Fruit fly (Drosophila melanogaster): ENCODE measurements around the gene Ets21C.

The Ets21C gene

dm6 chr2L:568030-568429, 15.3 kb upstream of the Ets21C start, which contains the start of the genes Nle and Sf3b1 (continued):
- TF ChIP-seq onecut (GFP tag; IDR thresholded peaks at IDR 0.05) (0 out of 2 replicates have a peak, but pooled peaks have one; percentile 16), oc (tag; optimal IDR thresholded peaks at IDR 0.05) (no peak), CG7928 (GFP tag; optimal IDR thresholded peaks at IDR 0.05) (peak; percentile 4), CG17385 (GFP tag; optimal IDR thresholded peaks at IDR 0.05) (no peak), CG14860 (GFP tag; IDR thresholded peaks at IDR 0.05; ENCODE audit: partially characterized antibody) (peak; percentile 93), h (optimal IDR thresholded peaks at IDR 0.05) (no peak), Med (GFP tag) (peak; percentile 89), CG11398 (GFP tag; optimal IDR thresholded peaks at IDR 0.05) (no peak), Dad (GFP tag; optimal IDR thresholded peaks at IDR 0.05) (peak; percentile 10), fd102C (GFP tag; optimal IDR thresholded peaks at IDR 0.05) (no peak), pan (optimal IDR thresholded peaks at IDR 0.05) (no peak), pan (GFP tag; optimal IDR thresholded peaks at IDR 0.05 in 1 of 2, IDR thresholded peaks at IDR 0.05 in 1 of 2) (peak in 1 of 2 experiments; percentile 34), pum (GFP tag; optimal IDR thresholded peaks at IDR 0.05) (peak; percentile 13), CG6854 (GFP tag; optimal IDR thresholded peaks at IDR 0.05) (no peak), phol (tag; optimal IDR thresholded peaks at IDR 0.05) (peak; percentile 77), Taf1 (GFP tag; IDR thresholded peaks at IDR 0.05) (no peak), CG30403 (GFP tag; optimal IDR thresholded peaks at IDR 0.05) (peak; percentile 72), Dip3 (GFP tag; optimal IDR thresholded peaks at IDR 0.05) (peak; percentile 38), B-H1 (GFP tag; IDR thresholded peaks at IDR 0.05) (no peak), CG14965 (GFP tag; optimal IDR thresholded peaks at IDR 0.05; ENCODE audit: borderline replicate concordance) (no peak), btn (GFP tag; optimal IDR thresholded peaks at IDR 0.05) (no peak), CG11085 (GFP tag; IDR thresholded peaks at IDR 0.05) (no peak), Atf6 (GFP tag; IDR thresholded peaks at IDR 0.05) (peak; percentile 31; the same call in 1 of the 2 replicates), Opbp (GFP tag; IDR thresholded peaks at IDR 0.05; ENCODE audit: partially characterized antibody) (peak; percentile 88), ara (GFP tag; IDR thresholded peaks at IDR 0.05) (no peak), CG32532 (GFP tag; IDR thresholded peaks at IDR 0.05) (peak; percentile 68), CG8388 (GFP tag; optimal IDR thresholded peaks at IDR 0.05) (no peak), bab2 (GFP tag; optimal IDR thresholded peaks at IDR 0.05) (no peak), CG8924 (tag; optimal IDR thresholded peaks at IDR 0.05) (peak; percentile 52), CG7271 (tag; optimal IDR thresholded peaks at IDR 0.05) (peak; percentile 7), ato (GFP tag; IDR thresholded peaks at IDR 0.05; ENCODE audit: partially characterized antibody) (peak; percentile 70), CG7963 (GFP tag; IDR thresholded peaks at IDR 0.05; ENCODE audit: partially characterized antibody) (peak; percentile 48; the same call in 1 of the 3 replicates), CG1602 (GFP tag; optimal IDR thresholded peaks at IDR 0.05) (peak; percentile 27), chif (GFP tag; optimal IDR thresholded peaks at IDR 0.05) (peak in 1 of 2 experiments; percentile 37), CG10959 (GFP tag; IDR thresholded peaks at IDR 0.05) (no peak), jumu (GFP tag; optimal IDR thresholded peaks at IDR 0.05) (peak; percentile 37), pzg (GFP tag; optimal IDR thresholded peaks at IDR 0.05) (peak; percentile 92), gcm2 (GFP tag; optimal IDR thresholded peaks at IDR 0.05) (no peak), Bteb2 (GFP tag; optimal IDR thresholded peaks at IDR 0.05) (peak; percentile 0), CG5180 (GFP tag; optimal IDR thresholded peaks at IDR 0.05) (peak; percentile 99), ttk (GFP tag; IDR thresholded peaks at IDR 0.05) (no peak), trh (GFP tag; optimal IDR thresholded peaks at IDR 0.05) (no peak), CG9932 (GFP tag; IDR thresholded peaks at IDR 0.05) (peak; percentile 80), CG18011 (GFP tag; optimal IDR thresholded peaks at IDR 0.05) (peak; percentile 53), CG7839 (tag; optimal IDR thresholded peaks at IDR 0.05) (no peak), CG15514 (GFP tag; optimal IDR thresholded peaks at IDR 0.05) (peak; percentile 56), ems (GFP tag; optimal IDR thresholded peaks at IDR 0.05) (peak; percentile 24), pho (GFP tag; optimal IDR thresholded peaks at IDR 0.05) (peak; percentile 48), CoRest (tag; optimal IDR thresholded peaks at IDR 0.05) (peak; percentile 60), B-H2 (GFP tag; optimal IDR thresholded peaks at IDR 0.05) (no peak), Hr39 (optimal IDR thresholded peaks at IDR 0.05) (no peak), CG4282 (GFP tag; optimal IDR thresholded peaks at IDR 0.05) (no peak)

Measured in whole organism, embryonic.